Worm (Caenorhabditis elegans): ENCODE data around the gene mev-1.
A peak's percentile ranks its signal among the peaks of the same experiment; 100 is the strongest.

The mev-1 gene

DNA sequence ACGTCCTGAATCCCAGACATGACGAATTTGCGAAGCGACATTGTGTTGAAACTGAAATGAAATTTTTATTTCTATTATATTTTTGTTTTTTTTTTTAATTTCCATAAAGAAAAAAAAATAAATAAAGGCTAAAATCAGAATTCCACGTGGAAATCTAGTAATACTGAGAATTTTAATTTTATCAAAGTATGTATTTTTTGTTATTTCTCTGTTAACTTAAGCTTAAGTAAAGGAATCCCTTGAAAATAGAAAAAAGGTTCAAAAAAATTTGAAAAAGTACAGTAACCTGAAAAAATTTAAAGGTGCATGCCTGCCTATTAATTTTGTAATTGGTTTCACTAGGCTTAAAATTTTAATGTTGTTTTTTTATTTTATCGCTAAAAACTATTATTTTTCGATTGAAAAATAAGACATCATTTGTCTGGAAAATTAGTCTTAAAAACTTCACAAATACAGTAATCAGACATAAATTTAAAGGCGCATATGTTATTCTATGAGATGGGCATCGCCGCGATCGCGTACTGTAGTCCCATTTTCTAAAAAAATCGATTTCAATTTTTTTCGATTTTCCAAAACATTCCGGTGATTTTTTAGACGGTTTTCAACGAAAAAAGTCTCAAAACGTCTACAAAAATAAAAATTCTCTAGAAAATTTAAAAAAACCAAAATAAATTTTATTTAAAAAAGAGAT, 3.6 kb upstream of the mev-1 start, which contains the start of gene nex-2:
TSS of gene nex-2 (minus strand) at position 51 of the 691 bp plus-strand sequence.
- TF ChIP-seq madf-6 (GFP tag; IDR thresholded peaks at IDR 0.05) (peak; percentile 89), F33H1.4 (GFP tag; IDR thresholded peaks at IDR 0.05) (peak; percentile 67), lsl-1 (GFP tag; optimal IDR thresholded peaks at IDR 0.05) (peak; percentile 90), mes-4 (tag; optimal IDR thresholded peaks at IDR 0.05) (no peak), madf-8 (GFP tag; conservative IDR thresholded peaks at IDR 0.05) (peak; percentile 83), dpff-1 (tag; optimal IDR thresholded peaks at IDR 0.05) (no peak), D2030.7 (GFP tag; IDR thresholded peaks at IDR 0.05) (0 out of 2 replicates have a peak, but pooled peaks have one; percentile 36), ztf-18 (tag; optimal IDR thresholded peaks at IDR 0.05) (peak; percentile 0), xnd-1 (tag; optimal IDR thresholded peaks at IDR 0.05) (peak; percentile 71)

- TF ChIP-seq nfyb-1 (GFP tag; IDR thresholded peaks at IDR 0.05) (0 out of 2 replicates have a peak, but pooled peaks have one; percentile 37), hlh-12 (tag; optimal IDR thresholded peaks at IDR 0.05) (no peak), hsf-1 (GFP tag; IDR thresholded peaks at IDR 0.05) (peak; percentile 70; the same call in 1 of the 2 replicates), tbx-9 (tag; optimal IDR thresholded peaks at IDR 0.05; ENCODE audit: borderline replicate concordance) (peak; percentile 56), lin-35 (GFP tag; optimal IDR thresholded peaks at IDR 0.05) (peak in 1 of 3 experiments; percentile 11), xnd-1 (tag; optimal IDR thresholded peaks at IDR 0.05) (no peak), attf-5 (GFP tag; optimal IDR thresholded peaks at IDR 0.05) (peak; percentile 6), D2030.7 (GFP tag; IDR thresholded peaks at IDR 0.05) (no peak), B0336.3 (GFP tag; IDR thresholded peaks at IDR 0.05) (0 out of 2 replicates have a peak, but pooled peaks have one; percentile 29), cebp-1 (GFP tag; IDR thresholded peaks at IDR 0.05) (peak; percentile 64; the same call in 1 of the 2 replicates), cebp-1 (tag; optimal IDR thresholded peaks at IDR 0.05) (peak; percentile 94), sea-2 (GFP tag; IDR thresholded peaks at IDR 0.05) (no peak)
Measured at ce11 chrIII:10331232-10331631, 2.8 kb upstream of the mev-1 start.

DNA sequence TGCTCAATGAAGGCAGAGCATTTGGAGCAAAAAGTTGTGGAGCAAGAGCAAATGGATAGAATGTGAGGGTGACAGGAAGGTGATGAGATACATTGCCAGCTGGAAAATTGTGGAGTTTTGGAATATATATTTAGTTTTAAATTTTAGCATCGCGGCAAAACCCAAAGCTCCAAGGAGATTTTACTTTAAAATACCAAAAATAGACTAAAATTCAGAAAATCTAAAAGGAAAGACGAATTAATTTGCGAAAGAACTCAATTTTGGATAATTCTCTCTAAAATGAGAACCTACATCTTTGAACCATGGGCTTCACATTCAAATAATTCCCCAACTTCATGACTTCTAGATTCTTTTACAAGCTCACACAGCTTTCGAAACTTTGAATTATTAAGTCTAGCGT, 1.5 kb upstream of the mev-1 start, which contains the start of gene T07C4.12:
TSS of gene T07C4.12 (minus strand) at position 101 of the 400 bp plus-strand sequence.
- no peak for TF ChIP-seq hrde-1 (tag; optimal IDR thresholded peaks at IDR 0.05; ENCODE audit: borderline replicate concordance)
- TF ChIP-seq T26A5.8 (tag; optimal IDR thresholded peaks at IDR 0.05): no peak

DNA sequence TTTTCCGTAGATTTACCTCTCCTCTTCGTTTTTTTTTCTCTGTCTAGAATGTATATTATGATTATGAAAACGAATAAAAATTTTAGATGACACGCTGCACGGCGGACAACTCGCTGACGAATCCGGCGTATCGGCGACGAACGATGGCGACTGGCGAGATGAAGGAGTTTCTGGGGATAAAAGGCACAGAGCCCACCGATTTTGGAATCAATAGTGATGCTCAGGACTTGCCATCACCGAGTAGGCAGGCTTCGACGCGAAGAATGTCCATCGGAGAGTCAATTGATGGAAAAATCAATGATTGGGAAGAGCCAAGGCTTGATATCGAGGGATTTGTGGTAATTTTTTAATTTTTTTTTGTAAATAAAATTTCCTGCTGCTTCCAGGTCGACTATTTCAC, 1.0 kb downstream of the mev-1 start, which contains the start of gene ced-9:
TSS of gene ced-9 (plus strand) at position 87 of the 400 bp plus-strand sequence.
- TF ChIP-seq rcor-1 (GFP tag; IDR thresholded peaks at IDR 0.05) (no peak), nhr-80 (tag; optimal IDR thresholded peaks at IDR 0.05) (no peak), tbx-9 (tag; optimal IDR thresholded peaks at IDR 0.05; ENCODE audit: borderline replicate concordance) (peak; percentile 93)

ce11 chrIII:10336109-10336508, 2.0 kb downstream of the mev-1 start:
- TF ChIP-seq Y95B8A.8 (GFP tag; IDR thresholded peaks at IDR 0.05) (no peak), madf-8 (GFP tag; conservative IDR thresholded peaks at IDR 0.05) (no peak), mxl-1 (tag; optimal IDR thresholded peaks at IDR 0.05) (no peak), fkh-3 (tag; optimal IDR thresholded peaks at IDR 0.05) (no peak), chd-7 (tag; optimal IDR thresholded peaks at IDR 0.05) (no peak), egl-44 (GFP tag; IDR thresholded peaks at IDR 0.05) (no peak), nfya-2 (GFP tag; IDR thresholded peaks at IDR 0.05) (no peak), hmg-1.2 (GFP tag; IDR thresholded peaks at IDR 0.05) (no peak), lir-1 (GFP tag; conservative IDR thresholded peaks at IDR 0.05) (no peak), bed-2 (GFP tag; IDR thresholded peaks at IDR 0.05) (no peak), hlh-12 (tag; optimal IDR thresholded peaks at IDR 0.05) (no peak)

Data from whole organism, young adult.